Worm (Caenorhabditis elegans): Measurements from ENCODE around the gene sqst-5.

sqst-5 gene

ce11 chrIII:143121-143520 lies 4.3 kb downstream of the sqst-5 start, which contains the start of gene fbxb-82:
fbxb-82 (minus strand) TSS chrIII:143221.
- TF ChIP-seq madf-2 (tag; optimal IDR thresholded peaks at IDR 0.05), result no peak
- TF ChIP-seq elt-4 (tag; optimal IDR thresholded peaks at IDR 0.05), result no peak
- TF ChIP-seq pha-4 (tag; optimal IDR thresholded peaks at IDR 0.05), result no peak
- TF ChIP-seq nfya-1 (tag; optimal IDR thresholded peaks at IDR 0.05), result no peak

DNA sequence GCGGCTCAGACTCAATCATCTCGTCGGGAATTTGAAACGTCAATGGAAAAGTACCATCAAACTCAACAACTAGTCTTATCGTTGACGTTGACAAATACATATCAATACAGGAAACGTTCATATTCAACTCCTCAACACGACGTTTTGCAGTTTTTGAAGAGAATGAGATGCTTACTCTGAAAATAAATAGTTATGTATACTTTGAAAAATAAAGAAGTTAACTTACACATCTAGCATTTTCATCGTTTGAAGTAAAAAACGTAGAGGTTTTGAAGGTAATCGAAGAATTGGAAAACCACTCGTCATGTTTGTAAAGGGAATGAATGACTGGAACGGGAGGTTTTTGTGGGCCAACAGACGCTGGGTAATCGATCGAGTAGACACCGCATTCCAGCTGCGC lies 6.5 kb downstream of the sqst-5 start, which contains the start of gene fbxb-81:
Gene fbxb-81, minus strand, starts transcription at position 314 of the 400 bp plus-strand sequence.
- no peak for TF ChIP-seq pag-3 (tag; optimal IDR thresholded peaks at IDR 0.05; ENCODE audit: borderline replicate concordance)
- TF ChIP-seq eyg-1 (tag; optimal IDR thresholded peaks at IDR 0.05), result no peak
- no peak for TF ChIP-seq ceh-18 (tag; optimal IDR thresholded peaks at IDR 0.05)
- TF ChIP-seq madf-2 (tag; optimal IDR thresholded peaks at IDR 0.05), result no peak
- TF ChIP-seq sox-2 (GFP tag; IDR thresholded peaks at IDR 0.05), result no peak
- TF ChIP-seq hlh-15 (tag; optimal IDR thresholded peaks at IDR 0.05), result no peak
- no peak for TF ChIP-seq zip-5 (tag; optimal IDR thresholded peaks at IDR 0.05)
- no peak for TF ChIP-seq K02D7.2 (tag; optimal IDR thresholded peaks at IDR 0.05)
- no peak for TF ChIP-seq fkh-10 (GFP tag; optimal IDR thresholded peaks at IDR 0.05)
- TF ChIP-seq elt-4 (tag; optimal IDR thresholded peaks at IDR 0.05), result no peak
- TF ChIP-seq ttx-3 (tag; optimal IDR thresholded peaks at IDR 0.05), result no peak
- TF ChIP-seq K09A11.1 (tag; optimal IDR thresholded peaks at IDR 0.05; ENCODE audit: insufficient read depth), result no peak

DNA sequence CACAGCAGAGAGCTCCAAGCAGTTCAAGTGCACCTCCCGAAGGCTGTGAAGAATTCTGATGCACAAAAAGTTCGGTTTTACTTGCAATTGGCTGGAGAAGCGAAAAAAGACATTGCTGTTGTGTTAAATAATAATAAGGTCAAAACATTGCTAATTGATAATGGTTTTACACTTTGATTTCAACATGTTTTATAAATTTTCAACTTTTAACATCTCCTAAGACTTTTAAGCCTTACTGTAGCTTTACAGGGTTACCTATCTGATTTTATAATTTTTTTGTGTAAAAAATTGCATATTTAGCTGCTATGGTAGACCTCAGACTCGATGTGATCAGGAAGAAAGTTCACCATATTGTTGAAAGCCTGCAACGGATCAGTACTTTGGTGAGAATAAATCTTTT lies 13.2 kb downstream of the sqst-5 start, which contains the start of gene pals-25:
Gene pals-25, plus strand, starts transcription at position 301 of the 400 bp plus-strand sequence.
- TF ChIP-seq dmd-4 (tag; optimal IDR thresholded peaks at IDR 0.05; ENCODE audit: borderline replicate concordance) (no peak), unc-86 (tag; optimal IDR thresholded peaks at IDR 0.05) (no peak), ceh-45 (GFP tag; IDR thresholded peaks at IDR 0.05) (no peak), ceh-18 (tag; optimal IDR thresholded peaks at IDR 0.05) (no peak), tbx-2 (tag; optimal IDR thresholded peaks at IDR 0.05) (no peak), pha-4 (tag; optimal IDR thresholded peaks at IDR 0.05) (no peak), ceh-6 (GFP tag; optimal IDR thresholded peaks at IDR 0.05) (no peak), elt-4 (tag; optimal IDR thresholded peaks at IDR 0.05) (no peak), nhr-232 (tag; optimal IDR thresholded peaks at IDR 0.05) (no peak), elt-2 (tag; optimal IDR thresholded peaks at IDR 0.05) (no peak), pha-2 (tag; optimal IDR thresholded peaks at IDR 0.05) (no peak), ets-4 (tag; optimal IDR thresholded peaks at IDR 0.05) (no peak)

DNA sequence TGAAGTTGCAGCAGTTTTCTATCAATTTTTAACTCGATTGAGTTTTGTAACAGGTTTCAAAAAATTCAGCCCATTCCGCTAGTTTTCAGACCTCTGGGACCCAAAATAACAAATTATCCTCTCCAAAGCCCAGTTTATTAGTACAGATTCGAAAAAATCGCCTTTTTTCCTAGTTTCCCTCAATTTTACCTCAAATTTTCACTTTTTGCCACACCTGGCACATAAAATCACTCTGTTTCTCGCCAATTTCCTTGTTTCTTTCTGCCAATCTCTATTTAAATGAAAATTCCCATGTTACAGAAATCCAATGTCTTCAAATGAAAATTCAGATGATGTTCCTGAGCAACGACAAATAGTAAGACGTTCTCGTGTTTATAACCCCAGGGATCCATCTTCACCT lies 15.3 kb downstream of the sqst-5 start, which contains the start of gene pals-22:
Gene pals-22, plus strand, starts transcription at position 301 of the 400 bp plus-strand sequence.
- TF ChIP-seq ama-1 (optimal IDR thresholded peaks at IDR 0.05), result no peak
- no peak for TF ChIP-seq C08G9.2 (tag; optimal IDR thresholded peaks at IDR 0.05)
- TF ChIP-seq T23F11.4 (GFP tag; optimal IDR thresholded peaks at IDR 0.05), result no peak
- no peak for TF ChIP-seq ttx-3 (tag; optimal IDR thresholded peaks at IDR 0.05)
- no peak for TF ChIP-seq ceh-6 (GFP tag; optimal IDR thresholded peaks at IDR 0.05)
- TF ChIP-seq fkh-10 (GFP tag; optimal IDR thresholded peaks at IDR 0.05), result no peak
- TF ChIP-seq fkh-6 (tag; optimal IDR thresholded peaks at IDR 0.05), result no peak
- TF ChIP-seq ceh-30 (tag; optimal IDR thresholded peaks at IDR 0.05), result no peak
- TF ChIP-seq hlh-8 (tag; optimal IDR thresholded peaks at IDR 0.05), result no peak
- no peak for TF ChIP-seq ceh-34 (tag; optimal IDR thresholded peaks at IDR 0.05)
- no peak for TF ChIP-seq unc-3 (GFP tag; conservative IDR thresholded peaks at IDR 0.05)
- no peak for TF ChIP-seq unc-3 (tag; optimal IDR thresholded peaks at IDR 0.05)

DNA sequence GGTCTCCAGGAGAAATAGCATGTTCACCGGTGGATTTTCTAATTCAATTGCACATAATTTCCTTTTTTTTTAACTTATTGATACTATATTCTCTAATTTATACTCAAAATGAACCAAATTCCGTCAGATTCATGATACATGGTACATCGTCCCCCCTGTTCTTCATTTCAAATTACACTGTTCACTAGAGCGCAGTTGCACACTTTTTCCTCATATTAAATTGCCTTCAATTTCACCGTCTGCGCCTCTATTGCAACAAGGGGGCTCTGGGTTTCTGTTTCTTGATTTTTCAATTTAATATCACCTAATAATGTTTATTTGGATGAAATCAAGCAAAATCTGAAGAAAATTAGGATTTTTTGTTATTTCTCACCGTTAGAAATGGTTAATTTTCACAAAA lies 15.8 kb downstream of the sqst-5 start:
- TF ChIP-seq ceh-34 (tag; optimal IDR thresholded peaks at IDR 0.05) (peak; percentile 53), ceh-31 (tag; optimal IDR thresholded peaks at IDR 0.05) (peak; percentile 41), pha-2 (tag; optimal IDR thresholded peaks at IDR 0.05) (no peak), unc-42 (tag; optimal IDR thresholded peaks at IDR 0.05) (peak; percentile 91), nfya-1 (tag; optimal IDR thresholded peaks at IDR 0.05) (peak; percentile 34), ceh-14 (tag; optimal IDR thresholded peaks at IDR 0.05) (peak; percentile 43), hlh-15 (tag; optimal IDR thresholded peaks at IDR 0.05) (no peak), lim-6 (tag; optimal IDR thresholded peaks at IDR 0.05) (peak; percentile 4)
